Fruit fly (Drosophila melanogaster): ENCODE data around the gene tank.
A peak's percentile ranks its signal among the peaks of the same experiment; 100 is the strongest.

- TF ChIP-seq CG34367 (tag; optimal IDR thresholded peaks at IDR 0.05) = peak; percentile 78
- peak; percentile 88 for TF ChIP-seq Snoo (tag; optimal IDR thresholded peaks at IDR 0.05)
- TF ChIP-seq CG17806 (tag; optimal IDR thresholded peaks at IDR 0.05) = peak; percentile 94
- TF ChIP-seq CG14655 (GFP tag; optimal IDR thresholded peaks at IDR 0.05) = peak; percentile 93
- TF ChIP-seq CG15710 (tag; optimal IDR thresholded peaks at IDR 0.05) = peak; percentile 94
- TF ChIP-seq CG12605 (GFP tag; IDR thresholded peaks at IDR 0.05) = peak; percentile 83
- TF ChIP-seq EcR (GFP tag; optimal IDR thresholded peaks at IDR 0.05) = no peak
- no peak for TF ChIP-seq Pif1A (GFP tag; optimal IDR thresholded peaks at IDR 0.05)
- TF ChIP-seq CG13204 (GFP tag; optimal IDR thresholded peaks at IDR 0.05) = no peak
- TF ChIP-seq fd96Ca (GFP tag; IDR thresholded peaks at IDR 0.05) = peak; percentile 86
- no peak for TF ChIP-seq D1 (tag; optimal IDR thresholded peaks at IDR 0.05)
- TF ChIP-seq Pif1B (GFP tag; optimal IDR thresholded peaks at IDR 0.05) = peak; percentile 83
- TF ChIP-seq rn (GFP tag; IDR thresholded peaks at IDR 0.05) = peak; percentile 95
Observed at dm6 chr2L:4850356-4850755, 12.6 kb upstream of the tank start, which contains the start of the genes mRpS2 and Mon1.
